Worm (Caenorhabditis elegans) whole organism, midembryonic: ENCODE data around the gene Y53G8B.2.

ENCODE experiments used
- T22C8.4 ChIP-seq: fragments of 200-800 bp; sonication (Bioruptor generic); IDR thresholded peaks from 2 replicates; pipeline ENCODE4 v1.3.6; 2022; ENCODE audit warnings: missing genetic modification characterization, missing compliant biosample characterization
- cog-1 ChIP-seq: sonication (generic microtip); optimal IDR thresholded peaks from 2 replicates; lab custom pipeline; 2016; ENCODE audit warnings: missing genetic modification characterization, missing compliant biosample characterization
- flt-1 ChIP-seq: fragments of 200-800 bp; sonication (Bioruptor generic); IDR thresholded peaks from 2 replicates; pipeline ENCODE4 v1.3.6; 2022; ENCODE audit warnings: missing genetic modification characterization, missing compliant biosample characterization
- med-1 ChIP-seq: sonication (generic microtip); optimal IDR thresholded peaks from 2 replicates; lab custom pipeline; 2017; ENCODE audit warnings: missing genetic modification characterization, mild to moderate bottlenecking, missing compliant biosample characterization, antibody characterized with exemption, missing genetic modification reagents; ENCODE audit not compliant: insufficient read depth
- ref-1 ChIP-seq: fragments of 200-800 bp; sonication (Bioruptor generic); conservative IDR thresholded peaks from 2 replicates; pipeline ENCODE4 v1.3.6; 2022; ENCODE audit warnings: missing genetic modification reagents, missing genetic modification characterization, missing compliant biosample characterization
- tab-1 ChIP-seq: fragments of 200-800 bp; sonication (Bioruptor generic); IDR thresholded peaks from 2 replicates; pipeline ENCODE4 v1.3.6; 2022; ENCODE audit warnings: missing genetic modification characterization, missing compliant biosample characterization
- ztf-23 ChIP-seq: fragments of 200-800 bp; sonication (Bioruptor generic); IDR thresholded peaks from 2 replicates; pipeline ENCODE4 v1.3.6; 2022; ENCODE audit warnings: missing genetic modification reagents, missing genetic modification characterization, missing compliant biosample characterization

ce11 chrIII:3100593-3101270 is 3.0 kb downstream of the Y53G8B.2 start:
- TF ChIP-seq ztf-23 (GFP tag; lab: Robert Waterston, UW) (no peak), flt-1 (GFP tag; lab: Robert Waterston, UW) (no peak), tab-1 (GFP tag; lab: Robert Waterston, UW) (no peak), med-1 (no peak), ref-1 (GFP tag; lab: Robert Waterston, UW) (no peak), cog-1 (no peak), T22C8.4 (no peak)
